Fruit fly (Drosophila melanogaster) whole organism, wandering third instar larva: ENCODE results near the gene CG42759.
A peak's percentile ranks its signal among the peaks of the same experiment; 100 is the strongest.

Experiments
- Abd-B ChIP-seq: fragments of >200 bp; optimal IDR thresholded peaks from 2 replicates; lab custom pipeline; 2017; ENCODE audit warnings: missing biosample characterization, missing genetic modification characterization
- CG32264 ChIP-seq: fragments of 200-800 bp; sonication (Bioruptor generic); optimal IDR thresholded peaks from 2 replicates; lab custom pipeline; 2016; ENCODE audit warnings: missing biosample characterization, missing genetic modification characterization
- CG9705 ChIP-seq: fragments of 200-800 bp; sonication (Bioruptor generic); optimal IDR thresholded peaks from 2 replicates; lab custom pipeline; 2018; ENCODE audit warnings: missing biosample characterization, mild to moderate bottlenecking, missing genetic modification characterization
- CrebA ChIP-seq: fragments of 200-800 bp; sonication (Bioruptor generic); optimal IDR thresholded peaks from 2 replicates; lab custom pipeline; 2016; ENCODE audit warnings: missing biosample characterization, mild to moderate bottlenecking, missing genetic modification characterization, borderline replicate concordance
- Dfd ChIP-seq: fragments of >200 bp; optimal IDR thresholded peaks from 2 replicates; lab custom pipeline; 2017; ENCODE audit warnings: missing biosample characterization, missing genetic modification characterization
- Dif ChIP-seq: fragments of 200-275, 200-300 bp; sonication (Bioruptor generic); optimal IDR thresholded peaks from 2 replicates; lab custom pipeline; 2018; ENCODE audit warnings: missing biosample characterization, missing genetic modification characterization; ENCODE audit not compliant: partially characterized antibody
- GATAd ChIP-seq: sonication (Bioruptor generic); optimal IDR thresholded peaks from 2 replicates; lab custom pipeline; 2016; ENCODE audit warnings: missing biosample characterization, missing genetic modification characterization
- HLH106 ChIP-seq: fragments of 200-800 bp; optimal IDR thresholded peaks from 3 replicates; lab custom pipeline; 2019; ENCODE audit warnings: missing biosample characterization, mild to moderate bottlenecking, missing genetic modification characterization, moderate library complexity
- Hnf4 ChIP-seq: fragments of 200-800 bp; sonication (Bioruptor generic); optimal IDR thresholded peaks from 2 replicates; lab custom pipeline; 2016; ENCODE audit warnings: missing biosample characterization, mild to moderate bottlenecking, missing genetic modification characterization
- Hr78 ChIP-seq: fragments of >200 bp; optimal IDR thresholded peaks from 2 replicates; lab custom pipeline; 2017; ENCODE audit warnings: missing biosample characterization, missing genetic modification characterization
- Hr83 ChIP-seq: fragments of 200-300 bp; sonication (Bioruptor generic); optimal IDR thresholded peaks from 2 replicates; lab custom pipeline; 2016; ENCODE audit warnings: missing biosample characterization, mild to moderate bottlenecking, missing genetic modification characterization, moderate library complexity; ENCODE audit not compliant: poor library complexity, severe bottlenecking
- Jra ChIP-seq: sonication (Bioruptor generic); optimal IDR thresholded peaks from 2 replicates; lab custom pipeline; 2016; ENCODE audit warnings: missing biosample characterization, missing genetic modification characterization
- Mio ChIP-seq: sonication (Bioruptor generic); optimal IDR thresholded peaks from 2 replicates; lab custom pipeline; 2016; ENCODE audit warnings: missing biosample characterization, missing genetic modification characterization
- Myc ChIP-seq: fragments of >200 bp; optimal IDR thresholded peaks from 2 replicates; lab custom pipeline; 2017
- N ChIP-seq: fragments of >200 bp; optimal IDR thresholded peaks from 2 replicates; lab custom pipeline; 2018; ENCODE audit warnings: missing biosample characterization, missing external identifiers, missing genetic modification characterization
- OdsH ChIP-seq: fragments of 200-800 bp; sonication (Bioruptor generic); optimal IDR thresholded peaks from 2 replicates; lab custom pipeline; 2016; ENCODE audit warnings: missing biosample characterization, mild to moderate bottlenecking, missing genetic modification characterization
- Rel ChIP-seq, 2 experiments: fragments of 200-800 bp; sonication (Bioruptor generic) in 1 of 2; optimal IDR thresholded peaks; 2 replicates in 1 of 2; 3 replicates in 1 of 2; lab custom pipeline; 2016 to 2019; ENCODE audit warnings: mild to moderate bottlenecking in 2 of 2, missing biosample characterization in 2 of 2, missing genetic modification characterization in 2 of 2, moderate library complexity in 1 of 2
- Sp1 ChIP-seq: fragments of 200-800 bp; sonication (Bioruptor generic); optimal IDR thresholded peaks from 3 replicates; lab custom pipeline; 2019; ENCODE audit warnings: missing biosample characterization, mild to moderate bottlenecking, missing genetic modification characterization, moderate library complexity
- Vsx2 ChIP-seq: fragments of 200-300, 225-300 bp; sonication (Bioruptor generic); optimal IDR thresholded peaks from 2 replicates; lab custom pipeline; 2018; ENCODE audit warnings: missing biosample characterization, missing genetic modification characterization; ENCODE audit not compliant: partially characterized antibody
- br ChIP-seq: fragments of 200-800 bp; sonication (Bioruptor generic); optimal IDR thresholded peaks from 2 replicates; lab custom pipeline; 2016; ENCODE audit warnings: missing biosample characterization, missing genetic modification characterization
- brk ChIP-seq: fragments of 200-800 bp; sonication (Bioruptor generic); optimal IDR thresholded peaks from 2 replicates; lab custom pipeline; 2016; ENCODE audit warnings: missing biosample characterization, mild to moderate bottlenecking, missing genetic modification characterization
- dl ChIP-seq, 2 experiments: fragments of 175-275, 200-275 bp in 1 of 2; fragments of 200-275 bp in 1 of 2; sonication (Bioruptor generic); optimal IDR thresholded peaks; lab custom pipeline; 2018; ENCODE audit warnings: mild to moderate bottlenecking in 2 of 2, missing biosample characterization in 2 of 2, missing genetic modification characterization in 2 of 2, moderate library complexity in 2 of 2; ENCODE audit not compliant: partially characterized antibody in 2 of 2, insufficient read depth in 1 of 2
- dmrt93B ChIP-seq: fragments of 200-800 bp; sonication (Bioruptor generic); optimal IDR thresholded peaks from 2 replicates; lab custom pipeline; 2018; ENCODE audit warnings: missing biosample characterization, mild to moderate bottlenecking, missing genetic modification characterization
- dsf ChIP-seq: sonication (Bioruptor generic); optimal IDR thresholded peaks from 2 replicates; lab custom pipeline; 2016; ENCODE audit warnings: missing biosample characterization, missing genetic modification characterization, borderline replicate concordance
- ey ChIP-seq: fragments of 200-800 bp; sonication (Bioruptor generic); optimal IDR thresholded peaks from 2 replicates; lab custom pipeline; 2016; ENCODE audit warnings: missing biosample characterization, missing genetic modification characterization
- foxo ChIP-seq, 2 experiments: fragments of 200-800 bp; sonication (Bioruptor generic); optimal IDR thresholded peaks; 2 replicates in 1 of 2; 3 replicates in 1 of 2; lab custom pipeline; 2016 to 2017; ENCODE audit warnings: missing biosample characterization in 2 of 2, missing genetic modification characterization in 2 of 2
- fru ChIP-seq: fragments of 200-800 bp; sonication (Bioruptor generic); optimal IDR thresholded peaks from 3 replicates; lab custom pipeline; 2016; ENCODE audit warnings: missing biosample characterization, mild to moderate bottlenecking, missing genetic modification characterization
- h ChIP-seq: fragments of 200-800 bp; sonication (Bioruptor generic); optimal IDR thresholded peaks from 3 replicates; lab custom pipeline; 2016; ENCODE audit warnings: missing biosample characterization, mild to moderate bottlenecking, missing genetic modification characterization
- jim ChIP-seq: fragments of 175-275, 200-325 bp; sonication (Bioruptor generic); optimal IDR thresholded peaks from 2 replicates; lab custom pipeline; 2016; ENCODE audit warnings: missing biosample characterization, mild to moderate bottlenecking, missing genetic modification characterization
- pan ChIP-seq: fragments of >200 bp; optimal IDR thresholded peaks from 2 replicates; lab custom pipeline; 2017
- psq ChIP-seq: fragments of 200-800 bp; sonication (Bioruptor generic); optimal IDR thresholded peaks from 3 replicates; lab custom pipeline; 2017; ENCODE audit warnings: missing biosample characterization, mild to moderate bottlenecking, missing genetic modification characterization, moderate library complexity
- rgr ChIP-seq: fragments of 200-800 bp; sonication (Bioruptor generic); optimal IDR thresholded peaks from 3 replicates; lab custom pipeline; 2016; ENCODE audit warnings: missing biosample characterization, mild to moderate bottlenecking, missing genetic modification characterization
- sage ChIP-seq: fragments of 200-800 bp; sonication (Bioruptor generic); optimal IDR thresholded peaks from 2 replicates; lab custom pipeline; 2016; ENCODE audit warnings: missing biosample characterization, mild to moderate bottlenecking, missing genetic modification characterization
- sv ChIP-seq: fragments of 200-800 bp; sonication (Bioruptor generic); optimal IDR thresholded peaks from 3 replicates; lab custom pipeline; 2016; ENCODE audit warnings: missing biosample characterization, missing genetic modification characterization
- tai ChIP-seq: sonication (Bioruptor generic); optimal IDR thresholded peaks from 2 replicates; lab custom pipeline; 2016; ENCODE audit warnings: missing biosample characterization, missing genetic modification characterization
- usp ChIP-seq: fragments of >200 bp; optimal IDR thresholded peaks from 2 replicates; lab custom pipeline; 2017; ENCODE audit warnings: missing biosample characterization, missing genetic modification characterization
- woc ChIP-seq: sonication (Bioruptor generic); optimal IDR thresholded peaks from 2 replicates; lab custom pipeline; 2016; ENCODE audit warnings: missing biosample characterization, mild to moderate bottlenecking, missing genetic modification characterization

The CG42759 gene

dm6 chr3R:10161163-10161562 lies 18.3 kb downstream of the CG42759 start, which contains the start of gene CG6254:
Gene CG6254, minus strand, starts transcription at chr3R:10161331.
- TF ChIP-seq ey, result peak; percentile 13
- peak; percentile 74 for TF ChIP-seq Hr83
- peak; percentile 81 for TF ChIP-seq woc
- no peak for TF ChIP-seq Myc
- no peak for TF ChIP-seq psq (GFP tag; lab: Kevin White, UChicago)
- TF ChIP-seq brk (GFP tag; lab: Kevin White, UChicago), result no peak
- no peak for TF ChIP-seq sv (GFP tag; lab: Kevin White, UChicago)
- TF ChIP-seq foxo (GFP tag; optimal IDR thresholded peaks at IDR 0.05; lab: Kevin White, UChicago), result peak in 1 of 2 experiments; percentile 51
- no peak for TF ChIP-seq Jra
- TF ChIP-seq h (GFP tag; lab: Kevin White, UChicago), result no peak
- TF ChIP-seq OdsH (GFP tag; lab: Kevin White, UChicago), result peak; percentile 8
- no peak for TF ChIP-seq sage
- TF ChIP-seq CrebA, result no peak
- TF ChIP-seq Hnf4 (GFP tag; lab: Kevin White, UChicago), result no peak
- TF ChIP-seq Dfd (GFP tag; lab: Kevin White, UChicago), result no peak
- no peak for TF ChIP-seq usp (GFP tag; lab: Kevin White, UChicago)
- no peak for TF ChIP-seq Mio (GFP tag; lab: Kevin White, UChicago)
- no peak for TF ChIP-seq HLH106 (tag; lab: Kevin White, UChicago)
- TF ChIP-seq Vsx2 (GFP tag; lab: Kevin White, UChicago), result no peak
- TF ChIP-seq Abd-B, result no peak
- no peak for TF ChIP-seq Hr78 (GFP tag; lab: Kevin White, UChicago)
- TF ChIP-seq fru, result no peak
- TF ChIP-seq Sp1 (GFP tag; lab: Kevin White, UChicago), result no peak
- peak; percentile 45 for TF ChIP-seq CG9705 (GFP tag; lab: Kevin White, UChicago)
- TF ChIP-seq dl (GFP tag; optimal IDR thresholded peaks at IDR 0.05; lab: Kevin White, UChicago; ENCODE audit: insufficient read depth in 1 of 2, partially characterized antibody in 2 of 2), result no peak

DNA sequence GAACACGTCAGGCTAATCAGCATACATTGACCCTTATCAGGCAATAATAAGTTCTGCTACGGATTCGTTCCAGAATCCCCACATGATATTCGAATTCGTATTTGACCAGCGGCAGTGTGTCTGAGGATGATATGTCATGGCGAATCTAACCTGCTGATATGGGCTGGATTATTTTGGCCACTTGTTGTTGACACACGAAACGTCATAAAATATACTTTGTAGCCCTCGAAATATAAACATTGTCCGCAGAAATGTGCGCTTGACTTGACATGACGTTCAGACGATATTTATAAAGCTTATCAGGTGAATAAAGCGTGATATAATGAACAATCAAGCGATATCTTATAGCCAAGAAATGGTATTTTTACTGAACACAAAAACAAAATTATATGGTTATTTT lies 23.5 kb downstream of the CG42759 start:
- peak; percentile 2 for TF ChIP-seq sage
- TF ChIP-seq woc, result no peak
- TF ChIP-seq dl (GFP tag; optimal IDR thresholded peaks at IDR 0.05; lab: Kevin White, UChicago; ENCODE audit: insufficient read depth in 1 of 2, partially characterized antibody in 2 of 2), result no peak
- peak; percentile 42 for TF ChIP-seq br
- TF ChIP-seq Mio (GFP tag; lab: Kevin White, UChicago), result no peak
- TF ChIP-seq Hnf4 (GFP tag; lab: Kevin White, UChicago), result peak; percentile 36
- no peak for TF ChIP-seq dsf (GFP tag; lab: Kevin White, UChicago)
- no peak for TF ChIP-seq HLH106 (tag; lab: Kevin White, UChicago)
- peak in 1 of 2 experiments; percentile 20 for TF ChIP-seq foxo (GFP tag; optimal IDR thresholded peaks at IDR 0.05; lab: Kevin White, UChicago)
- peak; percentile 50 for TF ChIP-seq tai (GFP tag; lab: Kevin White, UChicago)

- no peak for TF ChIP-seq ey
- TF ChIP-seq N, result no peak
- no peak for TF ChIP-seq dmrt93B
- no peak for TF ChIP-seq Abd-B
- no peak for TF ChIP-seq fru
- TF ChIP-seq foxo (GFP tag; optimal IDR thresholded peaks at IDR 0.05; lab: Kevin White, UChicago), result no peak
- TF ChIP-seq CG9705 (GFP tag; lab: Kevin White, UChicago), result no peak
- TF ChIP-seq br, result no peak
- TF ChIP-seq tai (GFP tag; lab: Kevin White, UChicago), result no peak
- no peak for TF ChIP-seq Hr78 (GFP tag; lab: Kevin White, UChicago)
- TF ChIP-seq CrebA, result no peak
- no peak for TF ChIP-seq Jra
Measured at dm6 chr3R:10167280-10167679, 24.4 kb downstream of the CG42759 start.

DNA sequence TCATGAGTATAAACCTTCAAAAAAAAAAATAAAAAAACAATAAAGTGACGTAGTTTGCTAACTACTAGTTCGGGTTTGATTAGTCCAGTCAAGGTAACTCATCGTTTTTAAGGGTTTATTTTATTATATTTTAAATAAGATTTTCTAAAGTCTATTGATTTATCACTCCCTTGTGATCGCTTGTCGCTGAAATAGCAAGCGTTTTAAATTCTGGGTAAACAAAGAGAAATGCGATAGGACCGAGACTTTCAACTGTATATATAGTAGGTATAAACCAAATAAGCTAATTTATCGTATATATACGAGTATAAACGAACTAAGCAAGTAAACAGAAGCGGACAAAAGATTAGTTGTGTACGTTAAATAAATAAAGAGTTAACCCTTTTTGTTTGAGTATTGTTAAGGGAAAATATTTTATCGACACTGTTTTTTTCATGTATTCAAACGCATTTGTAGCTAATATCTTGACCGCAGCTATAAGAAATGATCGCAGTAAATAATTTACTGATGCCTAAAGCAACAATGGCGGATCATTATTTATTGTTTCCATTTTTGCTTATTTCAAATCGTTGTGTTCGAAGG lies 25.7 kb downstream of the CG42759 start:
- TF ChIP-seq sage (no peak), Abd-B (no peak), Dfd (GFP tag; lab: Kevin White, UChicago) (no peak), pan (no peak), N (no peak), Myc (no peak), Jra (peak; percentile 58), CrebA (peak; percentile 23), foxo (GFP tag; optimal IDR thresholded peaks at IDR 0.05; lab: Kevin White, UChicago) (peak in 1 of 2 experiments; percentile 65), jim (no peak), HLH106 (tag; lab: Kevin White, UChicago) (peak; percentile 59), Hr83 (peak; percentile 52), h (GFP tag; lab: Kevin White, UChicago) (peak; percentile 35), ey (peak; percentile 65), usp (GFP tag; lab: Kevin White, UChicago) (no peak), dl (GFP tag; optimal IDR thresholded peaks at IDR 0.05; lab: Kevin White, UChicago; ENCODE audit: insufficient read depth in 1 of 2, partially characterized antibody in 2 of 2) (no peak), sv (GFP tag; lab: Kevin White, UChicago) (no peak), tai (GFP tag; lab: Kevin White, UChicago) (no peak), Hr78 (GFP tag; lab: Kevin White, UChicago) (no peak), brk (GFP tag; lab: Kevin White, UChicago) (no peak), Dif (GFP tag; lab: Kevin White, UChicago) (no peak), Hnf4 (GFP tag; lab: Kevin White, UChicago) (peak; percentile 20), woc (peak; percentile 57), Rel (GFP tag; optimal IDR thresholded peaks at IDR 0.05; lab: Kevin White, UChicago) (no peak), Rel (tag; optimal IDR thresholded peaks at IDR 0.05; lab: Kevin White, UChicago) (no peak), Sp1 (GFP tag; lab: Kevin White, UChicago) (peak; percentile 61), dmrt93B (peak; percentile 57), psq (GFP tag; lab: Kevin White, UChicago) (peak; percentile 33), CG32264 (peak; percentile 72), GATAd (no peak), br (peak; percentile 15), CG9705 (GFP tag; lab: Kevin White, UChicago) (no peak), fru (peak; percentile 56), rgr (GFP tag; lab: Kevin White, UChicago) (peak; percentile 51)
